Worm (Caenorhabditis elegans): ENCODE measurements around the gene Y116A8C.3.

- TF ChIP-seq ztf-23 (GFP tag; IDR thresholded peaks at IDR 0.05) (no peak), tab-1 (GFP tag; IDR thresholded peaks at IDR 0.05) (no peak), T22C8.4 (GFP tag; IDR thresholded peaks at IDR 0.05) (no peak)
These were observed 6.1 kb downstream of the Y116A8C.3 start for ce11 chrIV:16921999-16922398.

Measured in whole organism, midembryonic.